Fruit fly (Drosophila melanogaster) whole organism, larva: Measurements from ENCODE around the gene CG17292.

ENCODE experiments used
- noc ChIP-seq: fragments of 200-800 bp; sonication (Bioruptor generic); optimal IDR thresholded peaks from 3 replicates; lab custom pipeline; 2019; ENCODE audit warnings: missing biosample characterization, mild to moderate bottlenecking, missing genetic modification characterization, moderate library complexity

CG17292 gene

DNA sequence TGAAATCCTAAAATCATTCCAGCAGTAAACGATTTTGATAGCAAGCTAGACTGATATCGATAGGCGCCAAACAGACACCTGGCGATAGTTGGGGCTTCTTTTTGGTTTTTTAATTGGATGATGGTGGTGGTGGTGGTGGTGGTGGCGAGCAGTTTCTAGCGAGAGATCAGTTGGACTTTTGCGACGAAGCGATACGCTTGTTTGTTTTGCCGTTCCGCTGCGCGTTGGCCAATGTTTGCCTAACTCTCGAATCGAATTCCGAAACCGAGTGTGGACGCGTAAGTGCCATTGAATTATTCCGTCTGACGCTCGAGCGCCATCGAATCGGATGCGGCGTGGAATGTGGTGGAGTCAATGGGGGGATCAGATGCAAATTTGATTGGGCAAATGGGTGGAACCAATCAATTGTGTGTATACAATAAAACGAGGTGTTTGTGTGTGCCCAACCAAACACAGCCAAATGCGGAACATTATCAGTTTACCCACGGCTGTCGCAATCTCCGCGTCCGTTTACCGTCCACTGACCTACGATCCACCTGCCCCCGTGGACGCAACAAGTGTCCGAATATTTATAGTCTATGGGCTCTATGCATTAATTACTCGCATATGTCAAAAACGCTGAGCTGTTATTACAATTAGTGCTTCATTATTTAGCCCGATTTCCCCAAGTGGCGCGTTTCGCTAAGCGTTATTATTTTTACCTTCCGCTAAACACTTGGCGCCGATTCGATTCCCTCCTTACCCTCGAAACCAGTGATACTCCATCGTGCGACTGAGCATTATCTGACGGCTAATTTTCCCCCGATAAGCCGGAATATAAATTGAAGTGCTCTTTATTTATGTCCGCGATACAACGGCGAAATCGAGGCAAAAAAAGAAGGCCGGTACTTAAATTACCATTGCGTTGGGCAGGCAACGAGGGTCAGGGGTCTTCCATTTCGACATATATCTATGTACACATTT lies at the start of gene CG17292:
TSS of gene CG17292 (plus strand) at position 91 of the 963 bp plus-strand sequence.
- TF ChIP-seq noc = peak; percentile 70

DNA sequence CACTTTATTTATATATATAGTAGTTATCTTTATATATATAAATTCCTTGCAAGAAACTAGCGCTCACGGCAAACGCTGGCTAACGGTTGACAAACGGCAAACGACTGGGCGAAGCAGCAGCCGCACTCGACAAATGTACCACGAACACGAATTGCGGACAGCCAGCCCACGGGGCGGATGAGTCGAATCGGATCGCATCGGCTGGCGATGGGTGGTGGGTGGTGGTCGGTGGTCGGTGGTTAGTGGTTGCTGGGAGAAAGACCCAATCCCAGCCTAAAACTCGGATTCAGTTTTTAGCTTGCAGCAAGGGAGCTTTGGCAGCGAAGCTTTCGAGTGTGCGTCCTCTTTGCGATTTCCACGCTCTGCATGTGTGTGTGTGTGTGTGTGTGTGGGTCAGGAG lies 45.1 kb upstream of the CG17292 start, which contains the start of gene CG7781:
TSS of gene CG7781 (minus strand) at position 260 of the 400 bp plus-strand sequence.
- no peak for TF ChIP-seq noc

DNA sequence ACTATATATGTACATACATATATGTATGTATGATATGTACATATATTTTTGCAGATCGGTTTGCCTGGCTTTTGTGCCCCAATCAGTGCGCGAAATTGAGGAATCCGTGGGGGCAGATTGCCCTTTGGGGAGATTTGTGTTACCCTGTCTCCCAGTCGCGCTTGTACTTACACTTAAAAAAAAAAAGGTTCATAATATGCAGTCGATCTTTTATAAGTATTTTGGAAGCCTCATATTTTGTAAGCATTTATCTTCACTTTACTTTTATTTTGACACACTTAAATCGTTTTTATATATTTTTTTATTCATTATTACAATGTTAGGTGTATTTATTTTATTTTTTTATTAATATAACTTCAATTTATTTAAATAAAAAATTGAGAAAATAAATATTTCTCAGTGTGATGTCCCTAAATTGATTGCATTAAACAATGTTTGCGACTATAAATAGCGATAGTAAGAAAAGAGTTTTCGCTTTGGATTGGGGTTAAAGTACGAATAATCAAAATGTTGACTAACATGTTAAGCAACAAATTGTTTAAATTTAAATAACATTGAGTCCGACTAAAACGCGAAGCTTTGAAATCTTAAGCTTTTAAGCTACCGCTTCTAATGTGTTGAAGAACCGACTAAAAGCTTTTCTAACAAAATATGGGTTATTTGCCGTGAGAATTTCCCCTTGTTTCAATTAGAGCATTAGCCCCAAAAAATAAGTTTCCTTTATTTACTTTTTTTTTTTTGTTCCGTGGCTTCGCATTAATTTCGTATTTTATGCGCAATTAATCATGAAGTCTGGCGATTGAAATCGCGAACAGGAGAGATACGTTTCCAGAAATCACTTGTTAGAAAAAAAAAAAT lies 43.6 kb upstream of the CG17292 start:
- peak; percentile 13 for TF ChIP-seq noc

dm6 chr2L:8327272-8327555 lies 43.0 kb upstream of the CG17292 start, which contains the start of gene CG14275:
CG14275 (plus strand) TSS chr2L:8327456.
- TF ChIP-seq noc = no peak

DNA sequence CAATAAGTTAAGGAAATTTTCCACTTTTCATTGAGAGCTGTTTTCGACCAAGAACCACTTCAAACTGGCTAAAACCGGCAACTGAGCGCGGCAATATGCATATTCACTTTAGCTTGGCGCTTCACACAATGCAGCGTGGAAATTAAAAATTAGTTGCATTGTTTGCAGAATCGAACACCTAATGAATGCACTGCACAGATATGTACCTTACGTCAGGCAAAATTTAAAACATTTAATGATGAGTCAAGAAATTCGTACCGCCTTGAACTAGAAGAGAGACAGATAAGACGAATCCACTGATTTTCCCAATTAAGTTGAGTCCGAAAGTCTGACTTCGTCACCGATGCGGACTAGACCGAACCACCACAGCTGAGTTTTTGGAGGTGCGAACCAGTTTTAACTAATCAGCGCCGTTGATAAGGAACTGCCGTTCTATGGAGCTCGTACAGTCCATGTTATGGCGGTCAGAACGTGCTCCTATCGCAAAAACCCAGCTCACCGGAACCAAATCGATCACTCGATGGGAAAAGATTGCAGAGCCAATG lies 42.4 kb upstream of the CG17292 start:
- peak; percentile 0 for TF ChIP-seq noc

- TF ChIP-seq noc = no peak
Measured at dm6 chr2L:8328526-8329097, 41.6 kb upstream of the CG17292 start.

DNA sequence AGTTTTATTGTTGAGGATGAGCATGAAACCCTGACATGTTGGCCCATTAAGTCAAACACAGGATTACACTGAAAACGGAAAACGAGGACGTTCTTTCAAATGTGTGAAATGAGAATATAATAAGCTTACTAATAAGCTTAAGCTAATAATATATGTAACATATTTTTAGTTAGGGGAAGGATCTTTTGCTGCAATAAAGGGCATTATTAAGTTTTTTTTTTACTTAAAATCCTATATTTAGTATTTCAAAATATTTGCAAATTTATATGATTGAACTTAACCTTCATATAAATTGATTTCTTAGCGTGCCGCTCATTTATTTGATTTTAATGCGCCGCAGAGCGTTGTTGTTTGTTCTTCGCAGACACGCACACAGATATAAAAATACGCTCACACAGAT lies 37.1 kb upstream of the CG17292 start:
- no peak for TF ChIP-seq noc

- no peak for TF ChIP-seq noc
Measured at dm6 chr2L:8333624-8334023, 36.6 kb upstream of the CG17292 start.

DNA sequence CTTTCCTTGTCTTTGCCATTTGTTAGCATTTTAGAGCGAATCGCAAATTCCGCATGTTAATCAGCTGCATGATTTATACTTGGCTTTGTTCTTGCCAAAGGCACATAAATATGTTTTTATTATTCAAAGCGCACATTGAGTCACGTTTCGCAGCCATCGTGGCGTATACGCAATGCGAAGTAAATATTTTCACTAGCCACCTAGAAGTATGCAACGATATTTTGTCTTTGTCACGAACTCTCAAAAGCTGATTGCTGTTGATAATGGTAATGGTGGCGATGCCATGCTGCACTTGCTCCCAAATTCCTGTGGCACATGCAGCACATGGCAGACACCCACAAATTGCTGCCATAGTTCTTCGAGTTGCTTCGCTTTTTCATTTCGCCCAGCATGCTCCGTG lies 35.5 kb upstream of the CG17292 start:
- TF ChIP-seq noc = no peak

DNA sequence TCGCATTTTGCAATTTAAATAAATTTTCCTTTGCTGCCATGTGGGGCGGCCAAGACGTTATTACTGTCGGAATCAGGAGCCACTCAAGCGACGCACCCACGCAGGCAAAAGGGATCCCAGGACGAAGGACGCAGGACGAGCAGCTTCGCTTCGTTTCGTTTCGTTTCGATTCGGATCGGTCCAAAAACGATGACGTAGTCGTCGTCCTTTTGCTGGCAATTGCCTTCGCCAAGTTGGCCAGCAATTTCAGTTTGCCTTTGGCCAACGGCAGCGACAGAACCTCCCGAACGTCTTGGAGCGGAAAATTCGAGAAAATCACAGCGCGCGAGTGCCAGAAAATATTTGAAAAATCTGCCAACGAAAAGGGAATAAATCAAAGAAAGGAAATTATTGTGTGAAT lies 32.2 kb upstream of the CG17292 start, which contains the start of gene witty:
TSS of gene witty (plus strand) at position 249 of the 400 bp plus-strand sequence.
- TF ChIP-seq noc = no peak

DNA sequence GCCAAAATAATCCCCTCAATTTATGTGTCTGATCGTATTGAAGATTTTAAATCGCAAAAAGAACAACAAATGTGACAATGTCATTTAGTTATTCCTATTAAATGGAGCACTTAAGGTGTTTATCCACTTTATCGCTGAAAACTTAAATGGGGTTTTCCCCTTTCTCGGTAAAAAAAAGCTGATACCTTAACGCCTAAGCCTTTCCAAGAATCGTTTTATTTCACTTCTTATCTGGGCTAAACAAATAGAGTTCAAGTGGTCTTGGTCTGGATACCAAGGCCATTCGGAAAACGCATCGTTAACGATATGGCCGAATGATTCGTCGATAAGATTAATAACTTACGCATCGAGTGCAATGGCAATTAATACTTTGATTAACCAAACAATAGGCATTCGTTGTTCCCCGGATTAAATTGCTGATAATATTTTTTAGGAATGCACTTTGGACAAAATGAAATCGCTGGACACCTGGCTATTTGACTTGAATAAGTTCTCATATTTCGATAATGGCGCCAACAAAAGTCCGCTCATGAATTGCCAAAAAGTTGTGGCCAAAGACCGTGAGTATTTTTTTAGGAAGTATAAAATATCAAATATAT lies 30.4 kb upstream of the CG17292 start:
- TF ChIP-seq noc = no peak

DNA sequence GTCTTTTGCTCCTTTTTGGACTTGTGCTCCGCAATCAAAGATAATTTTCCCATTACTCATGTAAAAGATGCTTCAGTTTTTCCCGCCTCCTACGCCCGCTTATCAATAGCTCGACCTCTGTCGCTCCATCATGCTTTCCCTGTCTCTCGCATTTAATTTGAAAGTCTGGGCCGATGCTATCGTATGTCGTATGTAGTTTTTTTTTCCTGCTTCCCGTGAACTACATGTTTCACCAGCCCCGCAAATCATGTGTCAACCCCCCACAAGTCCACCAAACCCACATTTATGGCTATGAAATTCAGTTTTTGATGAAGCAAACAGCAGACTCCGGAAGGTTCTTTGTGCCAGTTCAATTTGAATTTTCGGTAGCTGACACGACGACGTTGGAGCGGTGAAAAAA lies 27.9 kb upstream of the CG17292 start, which contains the start of gene CG14273:
TSS of gene CG14273 (plus strand) at position 301 of the 400 bp plus-strand sequence.
- no peak for TF ChIP-seq noc

dm6 chr2L:8344536-8344935 lies 25.7 kb upstream of the CG17292 start:
- peak; percentile 51 for TF ChIP-seq noc

DNA sequence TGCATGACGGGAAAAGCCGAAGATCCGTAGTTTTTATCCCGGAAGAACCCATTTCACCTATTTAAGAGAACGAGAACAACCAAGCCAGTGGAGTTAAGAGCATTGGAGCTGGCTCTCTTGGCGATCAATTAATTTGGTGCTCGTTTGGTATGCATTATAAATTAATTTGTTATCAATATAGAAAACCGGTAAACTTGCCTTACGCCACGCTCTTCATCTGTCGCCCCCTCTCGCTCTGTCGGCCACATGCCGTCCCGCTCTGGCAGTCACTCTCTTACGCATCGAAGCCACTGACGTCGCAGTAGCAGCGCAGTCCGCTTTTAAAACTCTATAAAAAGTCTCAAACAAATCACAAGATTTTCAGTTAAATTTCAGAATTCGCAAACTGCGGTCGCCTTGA lies 24.0 kb upstream of the CG17292 start, which contains the start of gene CG7778:
TSS of gene CG7778 (plus strand) at position 361 of the 400 bp plus-strand sequence.
- TF ChIP-seq noc = no peak

DNA sequence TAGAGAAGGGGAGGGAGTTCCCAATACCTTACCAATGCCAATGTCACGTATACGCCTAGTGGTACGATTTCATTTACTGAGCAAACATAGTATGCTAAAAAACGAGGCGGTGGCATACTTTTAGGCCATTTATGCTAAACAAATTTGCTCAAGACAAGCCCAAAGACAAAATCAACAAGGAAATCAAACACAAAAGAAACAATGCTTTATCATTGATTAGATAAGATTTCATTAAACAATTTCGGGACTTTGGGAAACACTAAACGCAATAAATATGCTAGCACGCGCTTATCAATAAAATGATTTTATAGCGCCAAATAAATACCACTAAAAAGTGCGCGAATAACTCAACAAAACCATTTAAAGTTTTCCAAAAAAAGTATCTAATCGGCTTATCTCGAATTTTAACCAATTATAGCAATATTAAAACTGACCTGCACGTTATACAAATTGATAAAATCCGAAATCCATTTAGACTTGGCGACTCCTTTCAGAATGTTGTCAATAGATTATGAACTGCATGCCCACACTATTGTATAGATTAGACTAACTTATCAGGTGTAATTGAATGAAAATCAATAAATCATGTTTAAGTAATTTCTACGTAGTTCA lies 19.6 kb upstream of the CG17292 start:
- TF ChIP-seq noc = peak; percentile 89

dm6 chr2L:8351333-8351732 lies 18.9 kb upstream of the CG17292 start:
- no peak for TF ChIP-seq noc
